Worm (Caenorhabditis elegans) whole organism, L2 larva: ENCODE measurements around the gene Y17G9A.3.

Experiments used
- C34F6.9 ChIP-seq: fragments of 150-350 bp; optimal IDR thresholded peaks from 2 replicates; lab custom pipeline; 2014; ENCODE audit warnings: missing biosample characterization, missing genetic modification characterization
- F13H6.1 ChIP-seq: sonication (generic microtip); optimal IDR thresholded peaks from 2 replicates; lab custom pipeline; 2016; ENCODE audit warnings: missing genetic modification characterization, missing compliant biosample characterization
- R02D3.7 ChIP-seq: fragments of 150-350 bp; optimal IDR thresholded peaks from 2 replicates; lab custom pipeline; 2014; ENCODE audit warnings: missing biosample characterization, missing genetic modification characterization
- alr-1 ChIP-seq: fragments of 150-350 bp; optimal IDR thresholded peaks from 2 replicates; lab custom pipeline; 2014; ENCODE audit warnings: missing biosample characterization, missing genetic modification characterization
- aly-2 ChIP-seq: fragments of 150-350 bp; optimal IDR thresholded peaks from 2 replicates; lab custom pipeline; 2014; ENCODE audit warnings: missing biosample characterization, missing genetic modification characterization
- ama-1 ChIP-seq: fragments of 150-350 bp; optimal IDR thresholded peaks from 2 replicates; lab custom pipeline; 2018; ENCODE audit warnings: inconsistent platforms
- blmp-1 ChIP-seq: sonication (generic microtip); optimal IDR thresholded peaks from 2 replicates; lab custom pipeline; 2017; ENCODE audit warnings: missing genetic modification characterization, mild to moderate bottlenecking, missing compliant biosample characterization, antibody characterized with exemption, moderate library complexity; ENCODE audit not compliant: insufficient read depth
- ceh-16 ChIP-seq: fragments of 150-350 bp; optimal IDR thresholded peaks from 2 replicates; lab custom pipeline; 2014; ENCODE audit warnings: missing biosample characterization, missing genetic modification characterization
- ceh-82 ChIP-seq: fragments of 150-350 bp; optimal IDR thresholded peaks from 2 replicates; lab custom pipeline; 2014; ENCODE audit warnings: missing biosample characterization, missing genetic modification characterization
- crh-2 ChIP-seq: sonication (generic microtip); optimal IDR thresholded peaks from 2 replicates; lab custom pipeline; 2017; ENCODE audit warnings: missing biosample characterization, missing genetic modification characterization
- egl-27 ChIP-seq: sonication (generic microtip); optimal IDR thresholded peaks from 3 replicates; lab custom pipeline; 2017; ENCODE audit warnings: missing biosample characterization, missing genetic modification reagents, missing genetic modification characterization
- elt-1 ChIP-seq: fragments of 150-350 bp; optimal IDR thresholded peaks from 2 replicates; lab custom pipeline; 2014; ENCODE audit warnings: missing biosample characterization, missing genetic modification characterization
- fos-1 ChIP-seq: fragments of 150-350 bp; optimal IDR thresholded peaks from 2 replicates; lab custom pipeline; 2014; ENCODE audit warnings: missing biosample characterization, missing genetic modification characterization
- gmeb-1 ChIP-seq: fragments of 150-350 bp; optimal IDR thresholded peaks from 2 replicates; lab custom pipeline; 2014; ENCODE audit warnings: missing biosample characterization, missing genetic modification characterization
- lin-11 ChIP-seq: fragments of 150-350 bp; sonication (generic microtip); optimal IDR thresholded peaks from 2 replicates; lab custom pipeline; 2014; ENCODE audit warnings: missing biosample characterization, missing genetic modification characterization, inconsistent platforms, mixed read lengths
- lin-13 ChIP-seq: fragments of 150-350 bp; optimal IDR thresholded peaks from 2 replicates; lab custom pipeline; 2014; ENCODE audit warnings: missing biosample characterization, missing genetic modification reagents, missing genetic modification characterization
- lsy-2 ChIP-seq, 2 experiments: fragments of 150-350 bp in 1 of 2; sonication (generic microtip) in 1 of 2; optimal IDR thresholded peaks; 2 replicates each; lab custom pipeline; 2014 to 2017; ENCODE audit warnings: missing biosample characterization in 2 of 2, missing genetic modification characterization in 2 of 2
- mab-5 ChIP-seq: fragments of 150-350 bp; optimal IDR thresholded peaks from 2 replicates; lab custom pipeline; 2014; ENCODE audit warnings: missing biosample characterization, missing genetic modification characterization
- nhr-21 ChIP-seq: fragments of 150-350 bp; optimal IDR thresholded peaks from 2 replicates; lab custom pipeline; 2014; ENCODE audit warnings: missing biosample characterization, missing genetic modification characterization
- nhr-237 ChIP-seq: fragments of 150-350 bp; optimal IDR thresholded peaks from 2 replicates; lab custom pipeline; 2014; ENCODE audit warnings: missing biosample characterization, missing genetic modification characterization
- nhr-25 ChIP-seq: fragments of 150-350 bp; sonication (generic microtip); optimal IDR thresholded peaks from 3 replicates; lab custom pipeline; 2014; ENCODE audit warnings: missing biosample characterization, missing genetic modification characterization
- nhr-77 ChIP-seq: fragments of 150-350 bp; optimal IDR thresholded peaks from 2 replicates; lab custom pipeline; 2014; ENCODE audit warnings: missing biosample characterization, missing genetic modification characterization
- sem-4 ChIP-seq: fragments of 150-350 bp; optimal IDR thresholded peaks from 2 replicates; lab custom pipeline; 2014; ENCODE audit warnings: missing biosample characterization, missing genetic modification reagents, missing genetic modification characterization
- sma-9 ChIP-seq, 2 experiments: fragments of 150-350 bp in 1 of 2; sonication (generic microtip) in 1 of 2; optimal IDR thresholded peaks; 2 replicates each; lab custom pipeline; 2014 to 2016; ENCODE audit warnings: missing genetic modification characterization in 2 of 2, mild to moderate bottlenecking in 1 of 2, missing biosample characterization in 1 of 2, missing compliant biosample characterization in 1 of 2, missing genetic modification reagents in 1 of 2, moderate library complexity in 1 of 2
- snpc-4 ChIP-seq: fragments of 150-350 bp; optimal IDR thresholded peaks from 2 replicates; lab custom pipeline; 2014; ENCODE audit warnings: missing biosample characterization, missing genetic modification characterization
- unc-39 ChIP-seq: fragments of 150-350 bp; optimal IDR thresholded peaks from 2 replicates; lab custom pipeline; 2014; ENCODE audit warnings: missing biosample characterization, missing genetic modification characterization
- unc-62 ChIP-seq: fragments of 150-350 bp; optimal IDR thresholded peaks from 2 replicates; lab custom pipeline; 2014; ENCODE audit warnings: missing biosample characterization, missing genetic modification reagents, missing genetic modification characterization
- zag-1 ChIP-seq: fragments of 150-350 bp; optimal IDR thresholded peaks from 2 replicates; lab custom pipeline; 2014; ENCODE audit warnings: missing biosample characterization, missing genetic modification characterization
- ztf-1 ChIP-seq: fragments of 200-800 bp; sonication (Bioruptor generic); conservative IDR thresholded peaks from 2 replicates; pipeline ENCODE4 v1.3.6; 2022; ENCODE audit warnings: missing genetic modification characterization, missing compliant biosample characterization
- ztf-4 ChIP-seq: fragments of 150-350 bp; optimal IDR thresholded peaks from 2 replicates; lab custom pipeline; 2014; ENCODE audit warnings: missing biosample characterization, missing genetic modification characterization

Y17G9A.3 gene

DNA sequence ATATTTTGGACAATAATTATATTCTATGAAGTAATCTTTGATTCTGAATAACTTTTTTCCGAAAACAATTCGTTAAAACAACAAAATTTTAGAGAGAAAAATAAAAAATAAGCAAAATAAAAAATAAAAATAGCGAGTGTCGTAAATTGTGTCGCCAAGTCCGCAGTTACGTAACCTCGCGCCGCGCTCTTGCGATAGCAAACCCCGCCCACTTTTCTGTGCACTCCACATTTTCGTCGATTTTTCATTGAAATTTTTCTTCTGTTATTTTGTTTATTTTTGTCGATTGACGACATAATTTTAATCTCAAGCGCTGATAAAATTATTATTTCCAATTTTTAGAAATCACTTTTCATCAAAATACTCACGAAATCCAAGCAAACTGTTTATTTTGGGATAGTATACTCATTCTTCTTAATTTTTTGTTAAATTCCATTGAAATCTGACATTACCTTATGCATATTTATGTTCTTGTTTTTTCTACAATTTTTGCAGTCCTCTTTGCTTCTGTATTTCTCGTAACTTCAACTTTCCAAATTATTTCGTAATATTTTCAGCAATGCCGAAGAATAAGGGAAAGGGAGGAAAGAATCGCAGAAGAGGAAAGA, 48.0 kb downstream of the Y17G9A.3 start, which contains the start of gene eif-1.A (continued):
- no peak for TF ChIP-seq unc-62
- TF ChIP-seq sma-9 (GFP tag; optimal IDR thresholded peaks at IDR 0.05; lab: Kevin White, UChicago): peak; percentile 11
- TF ChIP-seq sma-9 (tag; optimal IDR thresholded peaks at IDR 0.05; lab: Kevin White, UChicago): no peak
- TF ChIP-seq lsy-2 (tag; optimal IDR thresholded peaks at IDR 0.05; lab: Kevin White, UChicago): peak in 1 of 2 experiments; percentile 80
- TF ChIP-seq nhr-25: peak; percentile 3
- no peak for TF ChIP-seq nhr-237 (tag; lab: Kevin White, UChicago)
- no peak for TF ChIP-seq ztf-1
- TF ChIP-seq gmeb-1: peak; percentile 53
- peak; percentile 76 for TF ChIP-seq C34F6.9 (tag; lab: Kevin White, UChicago)
- no peak for TF ChIP-seq sem-4 (tag; lab: Kevin White, UChicago)
- TF ChIP-seq ceh-16 (tag; lab: Kevin White, UChicago): peak; percentile 16
- no peak for TF ChIP-seq ceh-82 (tag; lab: Kevin White, UChicago)
- no peak for TF ChIP-seq zag-1 (tag; lab: Kevin White, UChicago)
- TF ChIP-seq F13H6.1 (tag; lab: Kevin White, UChicago): peak; percentile 21
- no peak for TF ChIP-seq nhr-21
- peak; percentile 31 for TF ChIP-seq crh-2 (tag; lab: Kevin White, UChicago)
- no peak for TF ChIP-seq egl-27 (tag; lab: Kevin White, UChicago)
- TF ChIP-seq blmp-1 (tag; lab: Kevin White, UChicago): peak; percentile 19
- no peak for TF ChIP-seq alr-1 (tag; lab: Kevin White, UChicago)
- no peak for TF ChIP-seq nhr-77

DNA sequence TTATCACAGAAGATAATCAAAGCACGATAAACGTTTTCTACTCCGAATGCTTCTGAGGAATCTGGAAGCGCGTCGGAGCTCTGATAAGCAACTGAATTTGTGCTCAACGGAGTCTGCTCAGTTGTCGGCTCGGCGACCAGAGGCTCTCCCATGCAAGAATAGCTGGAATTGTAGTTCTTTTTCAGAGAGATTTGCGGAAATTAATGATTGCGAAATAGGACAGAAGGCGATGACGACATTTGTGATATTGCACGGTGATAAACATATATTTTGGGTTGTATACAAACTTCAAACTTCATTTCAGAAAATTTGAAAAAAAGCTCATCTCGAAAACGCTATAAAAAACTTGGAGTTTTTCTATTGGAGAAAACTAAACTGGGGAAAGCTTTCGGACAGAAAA, 48.7 kb downstream of the Y17G9A.3 start, which contains the start of gene H06H21.37:
H06H21.37 (minus strand) TSS at position 162 of the 400 bp plus-strand sequence.
- no peak for TF ChIP-seq egl-27 (tag; lab: Kevin White, UChicago)
- TF ChIP-seq blmp-1 (tag; lab: Kevin White, UChicago): no peak
- TF ChIP-seq alr-1 (tag; lab: Kevin White, UChicago): no peak
- TF ChIP-seq ama-1 (lab: Kevin White, UChicago): no peak
- TF ChIP-seq lin-11 (tag; lab: Kevin White, UChicago): no peak
- TF ChIP-seq lin-13: no peak
- TF ChIP-seq nhr-237 (tag; lab: Kevin White, UChicago): no peak
- TF ChIP-seq aly-2 (tag; lab: Kevin White, UChicago): no peak
- TF ChIP-seq sem-4 (tag; lab: Kevin White, UChicago): no peak
- TF ChIP-seq, all 48 proteins: peak for 0

DNA sequence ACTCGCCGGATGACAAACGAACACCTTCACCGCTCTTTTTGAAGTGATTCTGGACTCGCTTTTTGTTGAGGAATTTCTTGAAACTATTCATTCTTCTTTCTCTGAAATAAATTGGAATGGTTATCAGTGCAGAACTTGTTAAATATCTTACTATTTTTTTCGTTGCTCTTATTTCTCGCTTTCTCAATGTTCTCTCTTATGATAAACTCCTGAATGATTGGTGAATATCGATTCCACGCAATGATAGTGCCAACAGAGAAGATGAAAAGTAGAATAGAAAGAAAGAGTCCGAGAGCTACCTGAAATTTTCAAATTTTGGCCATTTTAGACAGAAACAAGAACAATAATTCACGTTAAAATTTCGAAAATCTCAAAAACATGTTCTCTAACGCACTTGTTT, 49.1 kb downstream of the Y17G9A.3 start, which contains the start of gene ubxn-6:
ubxn-6 (minus strand) TSS at position 101 of the 400 bp plus-strand sequence.
- no peak for TF ChIP-seq F13H6.1 (tag; lab: Kevin White, UChicago)
- TF ChIP-seq ceh-16 (tag; lab: Kevin White, UChicago): no peak
- TF ChIP-seq lsy-2 (tag; optimal IDR thresholded peaks at IDR 0.05; lab: Kevin White, UChicago): no peak
- no peak for TF ChIP-seq ceh-82 (tag; lab: Kevin White, UChicago)
- TF ChIP-seq mab-5 (tag; lab: Kevin White, UChicago): no peak
- TF ChIP-seq elt-1: no peak
- TF ChIP-seq lin-13: no peak

DNA sequence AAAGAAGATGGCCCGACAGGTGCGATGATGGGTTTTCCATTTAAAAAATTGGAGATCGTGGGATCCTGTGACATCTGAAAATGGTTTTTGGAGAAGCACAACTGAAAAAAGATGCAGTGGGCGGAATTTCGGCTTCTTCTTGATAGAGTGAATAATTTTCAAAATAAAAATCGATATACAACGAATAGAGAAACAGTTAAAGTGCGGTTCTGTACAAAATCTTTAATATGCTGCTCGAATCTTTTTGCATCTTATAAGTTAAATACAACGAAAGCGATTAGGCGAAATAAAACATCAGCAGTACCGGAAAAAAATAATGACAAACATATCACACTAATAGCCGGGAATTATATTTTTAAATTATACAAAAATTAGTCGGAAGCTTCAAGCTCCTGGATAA, 51.3 kb downstream of the Y17G9A.3 start, which contains the start of gene H06H21.11:
H06H21.11 (minus strand) TSS at position 101 of the 400 bp plus-strand sequence.
- no peak for TF ChIP-seq unc-39 (tag; lab: Kevin White, UChicago)
- no peak for TF ChIP-seq fos-1
- no peak for TF ChIP-seq lin-11 (tag; lab: Kevin White, UChicago)
- no peak for TF ChIP-seq ztf-4 (tag; lab: Kevin White, UChicago)
- no peak for TF ChIP-seq R02D3.7 (tag; lab: Kevin White, UChicago)
- no peak for TF ChIP-seq C34F6.9 (tag; lab: Kevin White, UChicago)
- TF ChIP-seq lin-13: no peak
- TF ChIP-seq snpc-4 (tag; lab: Kevin White, UChicago): no peak
